Worm (Caenorhabditis elegans) whole organism, late embryonic: Measurements from ENCODE around the gene B0228.9.

Experiments
- C08G9.2 ChIP-seq: sonication (generic microtip); optimal IDR thresholded peaks from 2 replicates; lab custom pipeline; 2016; ENCODE audit warnings: mild to moderate bottlenecking, missing genetic modification characterization, moderate library complexity, missing compliant biosample characterization
- C38D4.7 ChIP-seq: fragments of 200-800 bp; sonication (Bioruptor generic); optimal IDR thresholded peaks from 2 replicates; lab custom pipeline; 2018; ENCODE audit warnings: mild to moderate bottlenecking, missing genetic modification characterization, moderate library complexity, missing compliant biosample characterization
- ama-1 ChIP-seq: fragments of 150-350 bp; optimal IDR thresholded peaks from 2 replicates; lab custom pipeline; 2014
- ceh-14 ChIP-seq: sonication (generic microtip); optimal IDR thresholded peaks from 2 replicates; lab custom pipeline; 2016; ENCODE audit warnings: missing genotype, missing genetic modification characterization, missing compliant biosample characterization
- fax-1 ChIP-seq: sonication (generic microtip); optimal IDR thresholded peaks from 2 replicates; lab custom pipeline; 2016; ENCODE audit warnings: missing genotype, missing genetic modification characterization, missing compliant biosample characterization
- fkh-10 ChIP-seq: fragments of 150-350 bp; optimal IDR thresholded peaks from 2 replicates; lab custom pipeline; 2014; ENCODE audit warnings: missing biosample characterization, missing genetic modification reagents, missing genetic modification characterization
- fkh-6 ChIP-seq: sonication (generic microtip); optimal IDR thresholded peaks from 2 replicates; lab custom pipeline; 2016; ENCODE audit warnings: missing genetic modification characterization, missing compliant biosample characterization
- madf-2 ChIP-seq: sonication (generic microtip); optimal IDR thresholded peaks from 2 replicates; lab custom pipeline; 2017; ENCODE audit warnings: missing genetic modification characterization, missing compliant biosample characterization
- nfya-1 ChIP-seq: sonication (generic microtip); optimal IDR thresholded peaks from 2 replicates; lab custom pipeline; 2017; ENCODE audit warnings: missing genetic modification characterization, mild to moderate bottlenecking, missing compliant biosample characterization, antibody characterized with exemption, moderate library complexity
- nhr-232 ChIP-seq: sonication (generic microtip); optimal IDR thresholded peaks from 2 replicates; lab custom pipeline; 2016; ENCODE audit warnings: missing genetic modification characterization, missing compliant biosample characterization
- npax-4 ChIP-seq: sonication (generic microtip); optimal IDR thresholded peaks from 2 replicates; lab custom pipeline; 2016; ENCODE audit warnings: missing genetic modification characterization, missing compliant biosample characterization
- unc-42 ChIP-seq: sonication (generic microtip); optimal IDR thresholded peaks from 2 replicates; lab custom pipeline; 2016; ENCODE audit warnings: missing genotype, missing genetic modification characterization, missing compliant biosample characterization
- unc-55 ChIP-seq: sonication (generic microtip); optimal IDR thresholded peaks from 2 replicates; lab custom pipeline; 2017; ENCODE audit warnings: missing biosample characterization, missing genetic modification reagents, missing genetic modification characterization
- zip-5 ChIP-seq: sonication (generic microtip); optimal IDR thresholded peaks from 2 replicates; lab custom pipeline; 2016; ENCODE audit warnings: missing genetic modification characterization, missing compliant biosample characterization

ce11 chrII:7758397-7759135 is 4.9 kb downstream of the B0228.9 start, which contains the start of gene B0228.7:
- no peak for TF ChIP-seq unc-55 (GFP tag; lab: Kevin White, UChicago)
- TF ChIP-seq ceh-14 (tag; lab: Kevin White, UChicago): no peak
- TF ChIP-seq fkh-10: no peak
- TF ChIP-seq C08G9.2 (tag; lab: Kevin White, UChicago): no peak
- TF ChIP-seq unc-42 (tag; lab: Kevin White, UChicago): no peak
- no peak for TF ChIP-seq nfya-1 (tag; lab: Kevin White, UChicago)
- no peak for TF ChIP-seq madf-2 (tag; lab: Kevin White, UChicago)
- no peak for TF ChIP-seq ama-1 (lab: Kevin White, UChicago)
- no peak for TF ChIP-seq nhr-232
- no peak for TF ChIP-seq C38D4.7 (GFP tag; lab: Kevin White, UChicago)
- no peak for TF ChIP-seq fax-1 (tag; lab: Kevin White, UChicago)
- no peak for TF ChIP-seq zip-5
- TF ChIP-seq fkh-6 (tag; lab: Kevin White, UChicago): no peak
- no peak for TF ChIP-seq npax-4 (tag; lab: Kevin White, UChicago)
